Fruit fly (Drosophila melanogaster) whole organism, embryonic: ENCODE measurements around the gene CG43120.

Source experiments
- Abd-B ChIP-seq: fragments of 200-800 bp; sonication (Bioruptor generic); optimal IDR thresholded peaks from 2 replicates; lab custom pipeline; 2018; ENCODE audit warnings: missing biosample characterization, mild to moderate bottlenecking, missing genetic modification characterization, moderate library complexity
- CG12942 ChIP-seq: fragments of 200-800 bp; sonication (Bioruptor generic); optimal IDR thresholded peaks from 3 replicates; lab custom pipeline; 2016; ENCODE audit warnings: missing biosample characterization, missing genetic modification characterization
- CG13424 ChIP-seq: fragments of 200-800 bp; sonication (Bioruptor generic); optimal IDR thresholded peaks from 2 replicates; lab custom pipeline; 2019; ENCODE audit warnings: missing biosample characterization, mild to moderate bottlenecking, missing genetic modification characterization, moderate library complexity
- CG13894 ChIP-seq: fragments of 200-800 bp; sonication (Bioruptor generic); optimal IDR thresholded peaks from 3 replicates; lab custom pipeline; 2018; ENCODE audit warnings: missing biosample characterization, mild to moderate bottlenecking, missing genetic modification characterization, moderate library complexity
- CG14441 ChIP-seq: fragments of 200-800 bp; sonication (Bioruptor generic); IDR thresholded peaks from 2 replicates; pipeline ENCODE4 v1.3.6; 2022; ENCODE audit warnings: missing biosample characterization, missing genetic modification characterization
- CG14667 ChIP-seq: fragments of 200-800 bp; sonication (Bioruptor generic); IDR thresholded peaks from 2 replicates; pipeline ENCODE4 v1.3.6; 2022; ENCODE audit warnings: missing biosample characterization, missing genetic modification characterization
- CG15601 ChIP-seq: fragments of 200-800 bp; sonication (Bioruptor generic); optimal IDR thresholded peaks from 3 replicates; lab custom pipeline; 2019; ENCODE audit warnings: missing biosample characterization, mild to moderate bottlenecking, missing genetic modification characterization, moderate library complexity
- CG1602 ChIP-seq: fragments of 200-800 bp; sonication (Bioruptor generic); optimal IDR thresholded peaks from 3 replicates; lab custom pipeline; 2016; ENCODE audit warnings: missing biosample characterization, missing genetic modification characterization
- CG17568 ChIP-seq: fragments of 200-800 bp; sonication (Bioruptor generic); optimal IDR thresholded peaks from 2 replicates; lab custom pipeline; 2018; ENCODE audit warnings: missing biosample characterization, mild to moderate bottlenecking, missing genetic modification characterization, moderate library complexity
- CG18619 ChIP-seq: fragments of 200-800 bp; sonication (Bioruptor generic); optimal IDR thresholded peaks from 3 replicates; lab custom pipeline; 2017; ENCODE audit warnings: missing biosample characterization, mild to moderate bottlenecking, missing genetic modification characterization
- CG31224 ChIP-seq: fragments of 200-800 bp; sonication (Bioruptor generic); IDR thresholded peaks from 2 replicates; pipeline ENCODE4 v1.3.6; 2022; ENCODE audit warnings: missing biosample characterization, missing genetic modification characterization
- CG31365 ChIP-seq: fragments of 200-800 bp; sonication (Bioruptor generic); optimal IDR thresholded peaks from 2 replicates; lab custom pipeline; 2018; ENCODE audit warnings: missing biosample characterization, mild to moderate bottlenecking, missing genetic modification characterization
- CG31388 ChIP-seq: fragments of 200-800 bp; sonication (Bioruptor generic); optimal IDR thresholded peaks from 2 replicates; lab custom pipeline; 2016; ENCODE audit warnings: missing biosample characterization, missing genetic modification characterization
- CG33213 ChIP-seq: fragments of 200-800 bp; sonication (Bioruptor generic); optimal IDR thresholded peaks from 3 replicates; lab custom pipeline; 2016; ENCODE audit warnings: missing biosample characterization, missing genetic modification characterization
- CG33557 ChIP-seq: fragments of 200-800 bp; sonication (Bioruptor generic); optimal IDR thresholded peaks from 2 replicates; lab custom pipeline; 2019; ENCODE audit warnings: missing biosample characterization, mild to moderate bottlenecking, missing genetic modification characterization, moderate library complexity
- CG3838 ChIP-seq: fragments of 200-800 bp; sonication (Bioruptor generic); optimal IDR thresholded peaks from 3 replicates; lab custom pipeline; 2016; ENCODE audit warnings: missing biosample characterization, missing genetic modification characterization
- CG3847 ChIP-seq: fragments of 200-800 bp; sonication (Bioruptor generic); IDR thresholded peaks from 2 replicates; pipeline ENCODE4 v1.3.6; 2022; ENCODE audit warnings: missing biosample characterization, missing genetic modification characterization
- CG4360 ChIP-seq: fragments of 200-800 bp; sonication (Bioruptor generic); IDR thresholded peaks from 2 replicates; pipeline ENCODE4 v1.3.6; 2022; ENCODE audit warnings: missing biosample characterization, missing genetic modification characterization
- CG6791 ChIP-seq: fragments of 200-800 bp; sonication (Bioruptor generic); IDR thresholded peaks from 3 replicates; pipeline ENCODE4 v1.3.6; 2022; ENCODE audit warnings: missing biosample characterization, missing genetic modification characterization; ENCODE audit not compliant: partially characterized antibody
- CG8089 ChIP-seq: fragments of 200-800 bp; sonication (Bioruptor generic); optimal IDR thresholded peaks from 3 replicates; lab custom pipeline; 2016; ENCODE audit warnings: missing biosample characterization, missing genetic modification characterization
- CG8290 ChIP-seq, 3 experiments: fragments of 200-800 bp; sonication (Bioruptor generic); optimal IDR thresholded peaks; 2 replicates each; lab custom pipeline; 2016 to 2019; ENCODE audit warnings: missing biosample characterization in 3 of 3, missing genetic modification characterization in 3 of 3, mild to moderate bottlenecking in 2 of 3, moderate library complexity in 1 of 3
- CG8478 ChIP-seq: fragments of >200 bp; optimal IDR thresholded peaks from 2 replicates; lab custom pipeline; 2018
- CTCF ChIP-seq: fragments of 200-800 bp; sonication (Bioruptor generic); optimal IDR thresholded peaks from 2 replicates; lab custom pipeline; 2017; ENCODE audit warnings: missing biosample characterization, mild to moderate bottlenecking, missing genetic modification characterization, moderate library complexity
- CrebB ChIP-seq: fragments of 200-800 bp; sonication (Bioruptor generic); optimal IDR thresholded peaks from 3 replicates; lab custom pipeline; 2018; ENCODE audit warnings: missing biosample characterization, mild to moderate bottlenecking, missing genetic modification characterization
- D19A ChIP-seq: fragments of 200-800 bp; optimal IDR thresholded peaks from 3 replicates; lab custom pipeline; 2019; ENCODE audit warnings: missing biosample characterization, mild to moderate bottlenecking, missing genetic modification characterization, moderate library complexity
- D19B ChIP-seq: fragments of 200-800 bp; sonication (Bioruptor generic); optimal IDR thresholded peaks from 2 replicates; lab custom pipeline; 2017; ENCODE audit warnings: missing biosample characterization, mild to moderate bottlenecking, missing genetic modification characterization
- E2f2 ChIP-seq: fragments of 200-800 bp; sonication (Bioruptor generic); IDR thresholded peaks from 2 replicates; pipeline ENCODE4 v1.3.6; 2022; ENCODE audit warnings: missing biosample characterization, missing genetic modification characterization
- Ets97D ChIP-seq: fragments of 200-800 bp; sonication (Bioruptor generic); optimal IDR thresholded peaks from 3 replicates; lab custom pipeline; 2016; ENCODE audit warnings: missing biosample characterization, missing genetic modification characterization
- GATAe ChIP-seq: fragments of 200-800 bp; sonication (Bioruptor generic); conservative IDR thresholded peaks from 2 replicates; pipeline ENCODE4 v1.3.6; 2022; ENCODE audit warnings: missing biosample characterization, missing genetic modification characterization
- HHEX ChIP-seq: fragments of 200-800 bp; sonication (Bioruptor generic); optimal IDR thresholded peaks from 3 replicates; lab custom pipeline; 2017; ENCODE audit warnings: missing biosample characterization, mild to moderate bottlenecking, missing genetic modification characterization, missing genetic modification reagents
- Hr3 ChIP-seq: fragments of 200-800 bp; sonication (Bioruptor generic); optimal IDR thresholded peaks from 3 replicates; lab custom pipeline; 2016; ENCODE audit warnings: missing biosample characterization, missing genetic modification characterization
- Lhr ChIP-seq: fragments of 200-800 bp; sonication (Bioruptor generic); optimal IDR thresholded peaks from 3 replicates; lab custom pipeline; 2017; ENCODE audit warnings: mild to moderate bottlenecking, missing biosample characterization, missing genetic modification reagents, missing genetic modification characterization
- MTF-1 ChIP-seq: fragments of 200-800 bp; sonication (Bioruptor generic); optimal IDR thresholded peaks from 2 replicates; lab custom pipeline; 2018; ENCODE audit warnings: missing biosample characterization, mild to moderate bottlenecking, missing genetic modification characterization, borderline replicate concordance
- Mrtf ChIP-seq: fragments of 200-800 bp; sonication (Bioruptor generic); IDR thresholded peaks from 3 replicates; pipeline ENCODE4 v1.3.6; 2022; ENCODE audit warnings: missing biosample characterization, missing genetic modification characterization
- Neu2 ChIP-seq: fragments of 200-800 bp; sonication (Bioruptor generic); optimal IDR thresholded peaks from 3 replicates; lab custom pipeline; 2016; ENCODE audit warnings: missing biosample characterization, missing genetic modification characterization, borderline replicate concordance
- Oli ChIP-seq: fragments of 200-800 bp; sonication (Bioruptor generic); optimal IDR thresholded peaks from 2 replicates; lab custom pipeline; 2018; ENCODE audit warnings: missing biosample characterization, mild to moderate bottlenecking, missing genetic modification characterization, moderate library complexity
- Side ChIP-seq: fragments of 200-800 bp; sonication (Bioruptor generic); optimal IDR thresholded peaks from 2 replicates; lab custom pipeline; 2016; ENCODE audit warnings: missing biosample characterization, missing genetic modification characterization
- Sry-β ChIP-seq: fragments of 200-800 bp; sonication (Bioruptor generic); optimal IDR thresholded peaks from 2 replicates; lab custom pipeline; 2018; ENCODE audit warnings: missing biosample characterization, mild to moderate bottlenecking, missing genetic modification characterization, moderate library complexity
- br ChIP-seq: fragments of >200 bp; optimal IDR thresholded peaks from 2 replicates; lab custom pipeline; 2017
- fu2 ChIP-seq: fragments of 200-800 bp; sonication (Bioruptor generic); optimal IDR thresholded peaks from 2 replicates; lab custom pipeline; 2016; ENCODE audit warnings: missing biosample characterization, missing genetic modification characterization
- gce ChIP-seq: fragments of 200-800 bp; sonication (Bioruptor generic); IDR thresholded peaks from 3 replicates; pipeline ENCODE4 v1.3.6; 2022; ENCODE audit warnings: missing biosample characterization, missing genetic modification characterization
- ham ChIP-seq: fragments of 200-800 bp; sonication (Bioruptor generic); IDR thresholded peaks from 2 replicates; pipeline ENCODE4 v1.3.6; 2022; ENCODE audit warnings: missing biosample characterization, missing genetic modification characterization
- her ChIP-seq: fragments of 200-800 bp; sonication (Bioruptor generic); optimal IDR thresholded peaks from 2 replicates; lab custom pipeline; 2016; ENCODE audit warnings: missing biosample characterization, missing genetic modification characterization
- hth ChIP-seq: fragments of >200 bp; optimal IDR thresholded peaks from 2 replicates; lab custom pipeline; 2017; ENCODE audit warnings: inconsistent platforms
- kah ChIP-seq: fragments of 200-800 bp; sonication (Bioruptor generic); optimal IDR thresholded peaks from 2 replicates; lab custom pipeline; 2018; ENCODE audit warnings: missing biosample characterization, mild to moderate bottlenecking, missing genetic modification characterization
- row ChIP-seq: fragments of 200-800 bp; sonication (Bioruptor generic); IDR thresholded peaks from 3 replicates; pipeline ENCODE4 v1.3.6; 2022; ENCODE audit warnings: missing biosample characterization, missing genetic modification characterization
- slp2 ChIP-seq: fragments of 200-800 bp; sonication (Bioruptor generic); optimal IDR thresholded peaks from 2 replicates; lab custom pipeline; 2016; ENCODE audit warnings: missing biosample characterization, missing genetic modification characterization
- tll ChIP-seq, 2 experiments: fragments of 200-800 bp in 1 of 2; fragments of >200 bp in 1 of 2; sonication (Bioruptor generic) in 1 of 2; optimal IDR thresholded peaks; 2 replicates each; lab custom pipeline; 2017 to 2019; ENCODE audit warnings: missing biosample characterization in 2 of 2, missing genetic modification characterization in 2 of 2, mild to moderate bottlenecking in 1 of 2, moderate library complexity in 1 of 2
- tna ChIP-seq: fragments of 200-800 bp; sonication (Bioruptor generic); IDR thresholded peaks from 2 replicates; pipeline ENCODE4 v1.3.6; 2022; ENCODE audit warnings: missing biosample characterization, missing genetic modification characterization; ENCODE audit not compliant: partially characterized antibody
- toy ChIP-seq: fragments of 200-800 bp; sonication (Bioruptor generic); IDR thresholded peaks from 2 replicates; pipeline ENCODE4 v1.3.6; 2022; ENCODE audit warnings: missing biosample characterization, missing genetic modification characterization
- vfl ChIP-seq: fragments of 200-800 bp; sonication (Bioruptor generic); optimal IDR thresholded peaks from 2 replicates; lab custom pipeline; 2016; ENCODE audit warnings: missing biosample characterization, missing genetic modification characterization
- z ChIP-seq: fragments of 200-800 bp; sonication (Bioruptor generic); IDR thresholded peaks from 3 replicates; pipeline ENCODE4 v1.3.6; 2022; ENCODE audit warnings: missing biosample characterization, missing genetic modification characterization

The CG43120 gene

DNA sequence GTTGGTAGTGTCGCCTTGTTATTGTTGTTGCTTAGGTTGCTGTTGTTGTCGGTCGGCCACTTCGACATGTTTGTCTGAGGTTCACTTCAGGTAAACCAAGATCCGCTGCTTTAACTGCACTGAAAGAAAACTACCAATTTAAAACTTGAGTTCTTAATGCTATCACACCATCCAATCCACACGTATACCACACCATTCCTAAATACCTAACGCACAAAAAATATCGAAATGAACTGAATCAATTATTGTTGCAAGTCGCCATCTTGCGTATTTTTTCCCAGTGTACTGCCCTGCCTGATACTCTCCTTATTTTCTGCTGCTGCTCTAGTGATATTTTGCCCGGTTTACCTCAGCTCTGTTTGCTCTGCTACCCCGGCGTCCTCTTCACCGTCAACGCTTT, 42.8 kb upstream of the CG43120 start (continued):
- TF ChIP-seq tll (GFP tag; optimal IDR thresholded peaks at IDR 0.05; lab: Kevin White, UChicago) (no peak), toy (GFP tag; lab: Robert Waterston, UW) (no peak), CG31388 (GFP tag; lab: Kevin White, UChicago) (peak; percentile 31), GATAe (GFP tag; lab: Robert Waterston, UW) (no peak), tna (no peak), CG8089 (GFP tag; lab: Kevin White, UChicago) (peak; percentile 49), CG8478 (lab: Kevin White, UChicago) (no peak), gce (GFP tag; lab: Robert Waterston, UW) (0 out of 3 replicates have a peak, but pooled peaks have one; percentile 51), her (GFP tag; lab: Kevin White, UChicago) (peak; percentile 65), CG4360 (peak; percentile 37; the same call in 1 of the 2 replicates), Side (peak; percentile 82), Mrtf (GFP tag; lab: Robert Waterston, UW) (no peak), CG18619 (GFP tag; lab: Kevin White, UChicago) (peak; percentile 45), CG3847 (GFP tag; lab: Robert Waterston, UW) (0 out of 2 replicates have a peak, but pooled peaks have one; percentile 34), kah (GFP tag; lab: Kevin White, UChicago) (no peak), CrebB (tag; lab: Kevin White, UChicago) (no peak), hth (no peak), CG14441 (GFP tag; lab: Robert Waterston, UW) (peak; percentile 51), D19B (GFP tag; lab: Kevin White, UChicago) (peak; percentile 8), Hr3 (GFP tag; lab: Kevin White, UChicago) (peak; percentile 36), CG17568 (GFP tag; lab: Kevin White, UChicago) (no peak), CG8290 (GFP tag; optimal IDR thresholded peaks at IDR 0.05; lab: Kevin White, UChicago) (no peak), CG8290 (tag; optimal IDR thresholded peaks at IDR 0.05; lab: Kevin White, UChicago) (peak in 1 of 2 experiments; percentile 79), CG1602 (peak; percentile 57), row (GFP tag; lab: Robert Waterston, UW) (peak; percentile 66), MTF-1 (GFP tag; lab: Kevin White, UChicago) (peak; percentile 43), Neu2 (GFP tag; lab: Kevin White, UChicago) (peak; percentile 68), CG33557 (GFP tag; lab: Kevin White, UChicago) (no peak), CG31365 (tag; lab: Kevin White, UChicago) (no peak), CG31224 (0 out of 2 replicates have a peak, but pooled peaks have one; percentile 22), vfl (GFP tag; lab: Kevin White, UChicago) (peak; percentile 21), E2f2 (GFP tag; lab: Robert Waterston, UW) (peak; percentile 10; the same call in 1 of the 2 replicates), CG12942 (GFP tag; lab: Kevin White, UChicago) (peak; percentile 64), HHEX (GFP tag; lab: Kevin White, UChicago) (no peak), Lhr (GFP tag; lab: Kevin White, UChicago) (no peak), fu2 (GFP tag; lab: Kevin White, UChicago) (peak; percentile 16), Oli (peak; percentile 70), CG14667 (GFP tag; lab: Robert Waterston, UW) (no peak), ham (GFP tag; lab: Robert Waterston, UW) (no peak), Abd-B (GFP tag; lab: Kevin White, UChicago) (peak; percentile 38), CG13424 (tag; lab: Kevin White, UChicago) (peak; percentile 49), CG3838 (GFP tag; lab: Kevin White, UChicago) (no peak), br (lab: Kevin White, UChicago) (no peak), slp2 (GFP tag; lab: Kevin White, UChicago) (peak; percentile 59), Sry-β (GFP tag; lab: Kevin White, UChicago) (no peak), CG33213 (GFP tag; lab: Kevin White, UChicago) (peak; percentile 42), CG13894 (tag; lab: Kevin White, UChicago) (no peak), CG15601 (peak; percentile 21), Ets97D (GFP tag; lab: Kevin White, UChicago) (peak; percentile 23), CTCF (no peak), CG6791 (no peak), D19A (tag; lab: Kevin White, UChicago) (peak; percentile 45), z (no peak)
